Fruit fly (Drosophila melanogaster): Measurements from ENCODE around the gene squ.

Gene squ

DNA sequence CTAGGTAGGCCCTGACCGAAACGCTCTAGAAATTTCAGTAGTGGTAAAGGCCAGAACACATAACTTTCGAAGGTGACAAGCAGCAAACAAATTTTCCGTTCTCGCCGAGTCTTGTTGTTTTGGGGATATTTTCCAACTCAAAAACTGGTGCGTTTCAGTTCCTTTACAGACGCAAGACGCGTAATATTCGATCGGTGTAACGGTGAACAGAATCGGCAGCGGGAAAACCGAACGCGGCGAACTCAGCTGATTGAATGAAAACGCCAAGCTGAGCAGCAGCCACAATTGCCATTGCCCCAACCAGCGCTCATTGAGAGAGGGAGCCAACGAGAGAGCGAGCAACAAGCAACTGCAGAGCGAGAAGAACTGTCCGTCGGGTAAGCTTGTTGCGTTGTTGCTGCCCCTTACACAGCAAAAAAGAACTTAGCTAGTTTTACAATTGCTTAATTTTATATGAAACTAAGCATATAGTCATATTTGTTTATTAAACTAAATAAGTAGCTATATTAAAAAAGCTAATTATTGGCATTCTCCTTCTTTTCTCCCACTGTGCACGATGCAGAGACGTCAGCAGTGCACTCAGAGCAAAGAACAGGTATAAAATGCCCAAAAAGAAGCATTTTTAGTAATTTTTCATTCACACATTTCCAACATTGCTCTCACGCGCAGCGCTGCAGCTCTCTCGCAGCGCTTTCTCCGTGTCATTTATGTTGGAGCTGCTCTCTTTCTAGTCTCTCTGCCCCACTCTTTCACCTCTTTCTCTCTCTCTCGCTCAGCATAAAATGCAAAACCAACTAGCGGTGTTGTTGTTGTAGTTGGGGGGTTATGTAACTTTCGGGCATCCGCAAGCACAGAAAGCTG lies 36.2 kb downstream of the squ start, which contains the start of the genes Cyt-c-d and CG31808 (continued):
- TF ChIP-seq dan (GFP tag; IDR thresholded peaks at IDR 0.05) (peak; percentile 75; the same call in 1 of the 2 replicates), CG17802 (tag; optimal IDR thresholded peaks at IDR 0.05) (peak; percentile 87), MESR4 (GFP tag; optimal IDR thresholded peaks at IDR 0.05) (peak; percentile 47), seq (GFP tag; IDR thresholded peaks at IDR 0.05) (peak; percentile 98), CG4820 (GFP tag; optimal IDR thresholded peaks at IDR 0.05) (peak; percentile 95), pan (optimal IDR thresholded peaks at IDR 0.05) (no peak), pan (GFP tag; optimal IDR thresholded peaks at IDR 0.05 in 1 of 2, IDR thresholded peaks at IDR 0.05 in 1 of 2) (peak in 1 of 2 experiments; percentile 97), p53 (GFP tag; optimal IDR thresholded peaks at IDR 0.05) (peak; percentile 56), pnt (GFP tag; optimal IDR thresholded peaks at IDR 0.05) (peak; percentile 92), Tbp (GFP tag; optimal IDR thresholded peaks at IDR 0.05) (no peak), nerfin-2 (GFP tag; IDR thresholded peaks at IDR 0.05; ENCODE audit: partially characterized antibody) (no peak), Jarid2 (GFP tag; optimal IDR thresholded peaks at IDR 0.05) (peak; percentile 83), CG18764 (GFP tag; optimal IDR thresholded peaks at IDR 0.05) (peak; percentile 94), Elba2 (GFP tag; optimal IDR thresholded peaks at IDR 0.05) (no peak), CG30020 (tag; optimal IDR thresholded peaks at IDR 0.05) (peak; percentile 81), CG13624 (GFP tag; optimal IDR thresholded peaks at IDR 0.05) (peak; percentile 84), Doc2 (GFP tag; IDR thresholded peaks at IDR 0.05) (peak; percentile 83), NfI (GFP tag; optimal IDR thresholded peaks at IDR 0.05) (peak; percentile 97), CG2202 (tag; optimal IDR thresholded peaks at IDR 0.05) (peak; percentile 96), CG4360 (GFP tag; IDR thresholded peaks at IDR 0.05) (peak; percentile 84), D19A (tag; optimal IDR thresholded peaks at IDR 0.05) (peak; percentile 94), CG9797 (GFP tag; optimal IDR thresholded peaks at IDR 0.05) (peak; percentile 33), esg (GFP tag; conservative IDR thresholded peaks at IDR 0.05) (peak; percentile 97), CG16813 (GFP tag; IDR thresholded peaks at IDR 0.05; ENCODE audit: partially characterized antibody) (0 out of 3 replicates have a peak, but pooled peaks have one; percentile 31), Doc3 (GFP tag; IDR thresholded peaks at IDR 0.05; ENCODE audit: partially characterized antibody) (no peak), h (optimal IDR thresholded peaks at IDR 0.05) (no peak), Atf-2 (GFP tag; optimal IDR thresholded peaks at IDR 0.05) (peak; percentile 90), klu (GFP tag; IDR thresholded peaks at IDR 0.05) (peak; percentile 87), mam (GFP tag; optimal IDR thresholded peaks at IDR 0.05) (peak; percentile 91), CoRest (tag; optimal IDR thresholded peaks at IDR 0.05) (peak; percentile 96), Ada2b (GFP tag; IDR thresholded peaks at IDR 0.05) (peak; percentile 97), grau (tag; optimal IDR thresholded peaks at IDR 0.05) (peak; percentile 96), ind (GFP tag; optimal IDR thresholded peaks at IDR 0.05) (peak; percentile 95), CG18619 (GFP tag; optimal IDR thresholded peaks at IDR 0.05) (peak; percentile 97), CG5180 (GFP tag; optimal IDR thresholded peaks at IDR 0.05) (peak; percentile 91), cas (GFP tag; IDR thresholded peaks at IDR 0.05) (peak; percentile 86), Fer2 (tag; optimal IDR thresholded peaks at IDR 0.05) (peak; percentile 84), pfk (GFP tag; optimal IDR thresholded peaks at IDR 0.05) (peak; percentile 39), CG11723 (GFP tag; optimal IDR thresholded peaks at IDR 0.05) (peak; percentile 96), CG18476 (GFP tag; optimal IDR thresholded peaks at IDR 0.05) (peak; percentile 96), ase (GFP tag; IDR thresholded peaks at IDR 0.05) (peak; percentile 98), z (GFP tag; IDR thresholded peaks at IDR 0.05) (peak; percentile 74), sima (GFP tag; optimal IDR thresholded peaks at IDR 0.05) (peak; percentile 68), HLH54F (GFP tag; optimal IDR thresholded peaks at IDR 0.05) (peak; percentile 85), dm (GFP tag; optimal IDR thresholded peaks at IDR 0.05) (peak; percentile 86), CG6654 (GFP tag; optimal IDR thresholded peaks at IDR 0.05) (peak; percentile 88), so (GFP tag; IDR thresholded peaks at IDR 0.05) (peak; percentile 97), CG12104 (GFP tag; optimal IDR thresholded peaks at IDR 0.05) (peak; percentile 95), vfl (GFP tag; optimal IDR thresholded peaks at IDR 0.05) (peak; percentile 93), CG10543 (GFP tag; optimal IDR thresholded peaks at IDR 0.05) (peak; percentile 93)

Measured in whole organism, embryonic.